Fruit fly (Drosophila melanogaster): ENCODE measurements around the gene Tengl2.
A peak's percentile ranks its signal among the peaks of the same experiment; 100 is the strongest.

The Tengl2 gene

dm6 chr2L:2200136-2201036, 38.8 kb downstream of the Tengl2 start:
- TF ChIP-seq CG32264 (GFP tag; optimal IDR thresholded peaks at IDR 0.05) (peak; percentile 36), CG9705 (GFP tag; optimal IDR thresholded peaks at IDR 0.05) (no peak), jim (GFP tag; optimal IDR thresholded peaks at IDR 0.05) (no peak), Myc (optimal IDR thresholded peaks at IDR 0.05) (no peak), psq (GFP tag; optimal IDR thresholded peaks at IDR 0.05) (peak; percentile 91), Sp1 (GFP tag; optimal IDR thresholded peaks at IDR 0.05) (no peak), Dif (GFP tag; optimal IDR thresholded peaks at IDR 0.05; ENCODE audit: partially characterized antibody) (peak; percentile 97), Jra (GFP tag; optimal IDR thresholded peaks at IDR 0.05) (peak; percentile 63), HLH106 (tag; optimal IDR thresholded peaks at IDR 0.05) (no peak), dmrt93B (GFP tag; optimal IDR thresholded peaks at IDR 0.05) (no peak), br (GFP tag; optimal IDR thresholded peaks at IDR 0.05) (peak; percentile 52), GATAd (GFP tag; optimal IDR thresholded peaks at IDR 0.05) (no peak), Dfd (GFP tag; optimal IDR thresholded peaks at IDR 0.05) (no peak), CrebA (GFP tag; optimal IDR thresholded peaks at IDR 0.05; ENCODE audit: borderline replicate concordance) (peak; percentile 94), tai (GFP tag; optimal IDR thresholded peaks at IDR 0.05) (peak; percentile 97), ey (GFP tag; optimal IDR thresholded peaks at IDR 0.05) (no peak), h (GFP tag; optimal IDR thresholded peaks at IDR 0.05) (peak; percentile 58), foxo (GFP tag; optimal IDR thresholded peaks at IDR 0.05) (no peak), Hr83 (GFP tag; optimal IDR thresholded peaks at IDR 0.05; ENCODE audit: poor library complexity, severe bottlenecking) (peak; percentile 93), sv (GFP tag; optimal IDR thresholded peaks at IDR 0.05) (no peak), sage (GFP tag; optimal IDR thresholded peaks at IDR 0.05) (peak; percentile 63), pan (optimal IDR thresholded peaks at IDR 0.05) (no peak), N (GFP tag; optimal IDR thresholded peaks at IDR 0.05) (no peak), lola (GFP tag; optimal IDR thresholded peaks at IDR 0.05) (no peak), OdsH (GFP tag; optimal IDR thresholded peaks at IDR 0.05) (peak; percentile 20), brk (GFP tag; optimal IDR thresholded peaks at IDR 0.05) (no peak), dl (GFP tag; optimal IDR thresholded peaks at IDR 0.05; ENCODE audit: insufficient read depth in 1 of 2, partially characterized antibody in 2 of 2) (peak; percentile 90 to 96), Hr78 (GFP tag; optimal IDR thresholded peaks at IDR 0.05) (no peak), rgr (GFP tag; optimal IDR thresholded peaks at IDR 0.05) (peak; percentile 36), fru (GFP tag; optimal IDR thresholded peaks at IDR 0.05) (peak; percentile 59), usp (GFP tag; optimal IDR thresholded peaks at IDR 0.05) (no peak), dsf (GFP tag; optimal IDR thresholded peaks at IDR 0.05; ENCODE audit: borderline replicate concordance) (no peak), Vsx2 (GFP tag; optimal IDR thresholded peaks at IDR 0.05; ENCODE audit: partially characterized antibody) (peak; percentile 97), Rel (GFP tag; optimal IDR thresholded peaks at IDR 0.05) (no peak), Rel (tag; optimal IDR thresholded peaks at IDR 0.05) (peak; percentile 98), Mio (GFP tag; optimal IDR thresholded peaks at IDR 0.05) (peak; percentile 35), Hnf4 (GFP tag; optimal IDR thresholded peaks at IDR 0.05) (peak; percentile 75), woc (GFP tag; optimal IDR thresholded peaks at IDR 0.05) (peak; percentile 52), Abd-B (GFP tag; optimal IDR thresholded peaks at IDR 0.05) (no peak)

dm6 chr2L:2199433-2199796, 39.8 kb downstream of the Tengl2 start:
- TF ChIP-seq OdsH (GFP tag; optimal IDR thresholded peaks at IDR 0.05) (no peak), dmrt93B (GFP tag; optimal IDR thresholded peaks at IDR 0.05) (no peak), sage (GFP tag; optimal IDR thresholded peaks at IDR 0.05) (no peak), Rel (GFP tag; optimal IDR thresholded peaks at IDR 0.05) (peak; percentile 62), Rel (tag; optimal IDR thresholded peaks at IDR 0.05) (no peak), dl (GFP tag; optimal IDR thresholded peaks at IDR 0.05; ENCODE audit: insufficient read depth in 1 of 2, partially characterized antibody in 2 of 2) (peak in 1 of 2 experiments; percentile 11), Hnf4 (GFP tag; optimal IDR thresholded peaks at IDR 0.05) (no peak)

All from whole organism, wandering third instar larva.